Fruit fly (Drosophila melanogaster) whole organism, embryonic: ENCODE data around the gene CG2794.
A peak's percentile ranks its signal among the peaks of the same experiment; 100 is the strongest.

Source experiments
- Atf3 ChIP-seq: fragments of 200-800 bp; sonication (Bioruptor generic); optimal IDR thresholded peaks from 3 replicates; lab custom pipeline; 2016; ENCODE audit warnings: missing biosample characterization, missing genetic modification characterization
- Bteb2 ChIP-seq: fragments of 200-800 bp; sonication (Bioruptor generic); optimal IDR thresholded peaks from 2 replicates; lab custom pipeline; 2016; ENCODE audit warnings: missing biosample characterization, missing genetic modification characterization
- CG10267 ChIP-seq: fragments of 200-800 bp; sonication (Bioruptor generic); optimal IDR thresholded peaks from 2 replicates; lab custom pipeline; 2018; ENCODE audit warnings: missing biosample characterization, mild to moderate bottlenecking, missing genetic modification characterization, moderate library complexity
- CG10274 ChIP-seq: fragments of 200-800 bp; sonication (Bioruptor generic); optimal IDR thresholded peaks from 3 replicates; lab custom pipeline; 2017; ENCODE audit warnings: missing biosample characterization, mild to moderate bottlenecking, missing genetic modification characterization
- CG11695 ChIP-seq: fragments of 200-800 bp; sonication (Bioruptor generic); IDR thresholded peaks from 3 replicates; pipeline ENCODE4 v1.3.6; 2022; ENCODE audit warnings: missing biosample characterization, missing genetic modification characterization
- CG13775 ChIP-seq: fragments of 200-800 bp; sonication (Bioruptor generic); optimal IDR thresholded peaks from 3 replicates; lab custom pipeline; 2017; ENCODE audit warnings: missing biosample characterization, mild to moderate bottlenecking, missing genetic modification characterization
- CG15011 ChIP-seq: fragments of 200-800 bp; sonication (Bioruptor generic); optimal IDR thresholded peaks from 3 replicates; lab custom pipeline; 2018; ENCODE audit warnings: missing biosample characterization, mild to moderate bottlenecking, missing genetic modification characterization
- CG15601 ChIP-seq: fragments of 200-800 bp; sonication (Bioruptor generic); optimal IDR thresholded peaks from 3 replicates; lab custom pipeline; 2019; ENCODE audit warnings: missing biosample characterization, mild to moderate bottlenecking, missing genetic modification characterization, moderate library complexity
- CG2712 ChIP-seq: fragments of 200-800 bp; optimal IDR thresholded peaks from 3 replicates; lab custom pipeline; 2019; ENCODE audit warnings: missing biosample characterization, mild to moderate bottlenecking, missing genetic modification characterization, moderate library complexity
- CG3847 ChIP-seq: fragments of 200-800 bp; sonication (Bioruptor generic); IDR thresholded peaks from 2 replicates; pipeline ENCODE4 v1.3.6; 2022; ENCODE audit warnings: missing biosample characterization, missing genetic modification characterization
- CG42726 ChIP-seq: fragments of 200-800 bp; sonication (Bioruptor generic); IDR thresholded peaks from 2 replicates; pipeline ENCODE4 v1.3.6; 2022; ENCODE audit warnings: missing biosample characterization, missing genetic modification characterization; ENCODE audit not compliant: partially characterized antibody
- CG4282 ChIP-seq: fragments of 200-800 bp; sonication (Bioruptor generic); optimal IDR thresholded peaks from 2 replicates; lab custom pipeline; 2016; ENCODE audit warnings: missing biosample characterization, missing genetic modification characterization
- CG43689 ChIP-seq: fragments of 200-800 bp; sonication (Bioruptor generic); IDR thresholded peaks from 2 replicates; pipeline ENCODE4 v1.3.6; 2022; ENCODE audit warnings: missing biosample characterization, missing genetic modification characterization
- CG4854 ChIP-seq: fragments of 200-800 bp; sonication (Bioruptor generic); optimal IDR thresholded peaks from 2 replicates; lab custom pipeline; 2016; ENCODE audit warnings: missing biosample characterization, missing genetic modification characterization, inconsistent platforms
- CG7556 ChIP-seq: fragments of 200-800 bp; sonication (Bioruptor generic); optimal IDR thresholded peaks from 2 replicates; lab custom pipeline; 2017; ENCODE audit warnings: missing biosample characterization, mild to moderate bottlenecking, missing genetic modification characterization
- CG8290 ChIP-seq, 3 experiments: fragments of 200-800 bp; sonication (Bioruptor generic); optimal IDR thresholded peaks; 2 replicates each; lab custom pipeline; 2016 to 2019; ENCODE audit warnings: missing biosample characterization in 3 of 3, missing genetic modification characterization in 3 of 3, mild to moderate bottlenecking in 2 of 3, moderate library complexity in 1 of 3
- CG8359 ChIP-seq: fragments of 200-800 bp; sonication (Bioruptor generic); optimal IDR thresholded peaks from 2 replicates; lab custom pipeline; 2017; ENCODE audit warnings: missing biosample characterization, mild to moderate bottlenecking, missing genetic modification characterization, borderline replicate concordance
- CHES-1-like ChIP-seq: fragments of 200-800 bp; sonication (Bioruptor generic); optimal IDR thresholded peaks from 2 replicates; lab custom pipeline; 2016; ENCODE audit warnings: missing biosample characterization, missing genetic modification characterization
- D ChIP-seq, 2 experiments: fragments of 200-800 bp in 1 of 2; fragments of >200 bp in 1 of 2; sonication (Bioruptor generic) in 1 of 2; optimal IDR thresholded peaks; 2 replicates in 1 of 2; 3 replicates in 1 of 2; lab custom pipeline; 2017; ENCODE audit warnings: mild to moderate bottlenecking in 1 of 2, missing biosample characterization in 1 of 2, missing genetic modification characterization in 1 of 2, missing genetic modification reagents in 1 of 2
- D19A ChIP-seq: fragments of 200-800 bp; optimal IDR thresholded peaks from 3 replicates; lab custom pipeline; 2019; ENCODE audit warnings: missing biosample characterization, mild to moderate bottlenecking, missing genetic modification characterization, moderate library complexity
- D19B ChIP-seq: fragments of 200-800 bp; sonication (Bioruptor generic); optimal IDR thresholded peaks from 2 replicates; lab custom pipeline; 2017; ENCODE audit warnings: missing biosample characterization, mild to moderate bottlenecking, missing genetic modification characterization
- Dfd ChIP-seq, 2 experiments: fragments of >200 bp; optimal IDR thresholded peaks; 2 replicates each; lab custom pipeline; 2017; ENCODE audit warnings: missing biosample characterization in 2 of 2, missing genetic modification characterization in 2 of 2
- E2f2 ChIP-seq: fragments of 200-800 bp; sonication (Bioruptor generic); IDR thresholded peaks from 2 replicates; pipeline ENCODE4 v1.3.6; 2022; ENCODE audit warnings: missing biosample characterization, missing genetic modification characterization
- Gug ChIP-seq: fragments of 200-800 bp; sonication (Bioruptor generic); IDR thresholded peaks from 4 replicates; pipeline ENCODE4 v1.3.6; 2022; ENCODE audit warnings: missing biosample characterization, missing genetic modification characterization
- H15 ChIP-seq: fragments of 200-800 bp; sonication (Bioruptor generic); IDR thresholded peaks from 3 replicates; pipeline ENCODE4 v1.3.6; 2022; ENCODE audit warnings: missing biosample characterization, missing genetic modification characterization
- HLHmδ ChIP-seq: fragments of 200-800 bp; sonication (Bioruptor generic); optimal IDR thresholded peaks from 2 replicates; lab custom pipeline; 2018; ENCODE audit warnings: missing biosample characterization, mild to moderate bottlenecking, missing genetic modification characterization, moderate library complexity
- Hr78 ChIP-seq, 2 experiments: fragments of 200-800 bp in 1 of 2; fragments of >200 bp in 1 of 2; sonication (Bioruptor generic) in 1 of 2; optimal IDR thresholded peaks; 2 replicates each; lab custom pipeline; 2017 to 2019; ENCODE audit warnings: missing biosample characterization in 2 of 2, missing genetic modification characterization in 2 of 2, mild to moderate bottlenecking in 1 of 2, moderate library complexity in 1 of 2
- Mrtf ChIP-seq: fragments of 200-800 bp; sonication (Bioruptor generic); IDR thresholded peaks from 3 replicates; pipeline ENCODE4 v1.3.6; 2022; ENCODE audit warnings: missing biosample characterization, missing genetic modification characterization
- Myb ChIP-seq: fragments of 200-800 bp; sonication (Bioruptor generic); optimal IDR thresholded peaks from 2 replicates; lab custom pipeline; 2016; ENCODE audit warnings: missing biosample characterization, missing genetic modification characterization
- Optix ChIP-seq: fragments of 200-800 bp; sonication (Bioruptor generic); IDR thresholded peaks from 3 replicates; pipeline ENCODE4 v1.3.6; 2022; ENCODE audit warnings: missing biosample characterization, missing genetic modification characterization
- Sry-β ChIP-seq: fragments of 200-800 bp; sonication (Bioruptor generic); optimal IDR thresholded peaks from 2 replicates; lab custom pipeline; 2018; ENCODE audit warnings: missing biosample characterization, mild to moderate bottlenecking, missing genetic modification characterization, moderate library complexity
- Vsx1 ChIP-seq: fragments of 200-800 bp; sonication (Bioruptor generic); optimal IDR thresholded peaks from 2 replicates; lab custom pipeline; 2017; ENCODE audit warnings: missing biosample characterization, mild to moderate bottlenecking, missing genetic modification characterization, missing genetic modification reagents
- ac ChIP-seq: fragments of 200-800 bp; sonication (Bioruptor generic); optimal IDR thresholded peaks from 3 replicates; lab custom pipeline; 2017; ENCODE audit warnings: missing biosample characterization, mild to moderate bottlenecking, missing genetic modification characterization
- amos ChIP-seq: fragments of 200-800 bp; sonication (Bioruptor generic); IDR thresholded peaks from 2 replicates; pipeline ENCODE4 v1.3.6; 2022; ENCODE audit warnings: missing biosample characterization, missing genetic modification characterization; ENCODE audit not compliant: partially characterized antibody
- ap ChIP-seq: fragments of 200-800 bp; sonication (Bioruptor generic); IDR thresholded peaks from 2 replicates; pipeline ENCODE4 v1.3.6; 2022; ENCODE audit warnings: missing biosample characterization, missing genetic modification characterization
- az2 ChIP-seq: fragments of 200-800 bp; sonication (Bioruptor generic); optimal IDR thresholded peaks from 3 replicates; lab custom pipeline; 2016; ENCODE audit warnings: missing biosample characterization, missing genetic modification characterization
- dimm ChIP-seq: fragments of 200-800 bp; sonication (Bioruptor generic); IDR thresholded peaks from 2 replicates; pipeline ENCODE4 v1.3.6; 2022; ENCODE audit warnings: missing biosample characterization, missing genetic modification characterization
- dm ChIP-seq: fragments of 200-800 bp; sonication (Bioruptor generic); optimal IDR thresholded peaks from 3 replicates; lab custom pipeline; 2016; ENCODE audit warnings: missing biosample characterization, missing genetic modification characterization
- ftz-f1 ChIP-seq: fragments of 200-800 bp; sonication (Bioruptor generic); optimal IDR thresholded peaks from 2 replicates; lab custom pipeline; 2016; ENCODE audit warnings: missing biosample characterization, missing genetic modification characterization
- grn ChIP-seq: fragments of 200-800 bp; sonication (Bioruptor generic); optimal IDR thresholded peaks from 3 replicates; lab custom pipeline; 2017; ENCODE audit warnings: missing biosample characterization, missing genetic modification characterization
- gro ChIP-seq: fragments of 200-800 bp; sonication (Bioruptor generic); optimal IDR thresholded peaks from 2 replicates; lab custom pipeline; 2016; ENCODE audit warnings: missing biosample characterization, missing genetic modification characterization
- jigr1 ChIP-seq: fragments of 200-800 bp; sonication (Bioruptor generic); IDR thresholded peaks from 3 replicates; pipeline ENCODE4 v1.3.6; 2022; ENCODE audit warnings: missing biosample characterization, missing genetic modification characterization
- lilli ChIP-seq: fragments of 200-800 bp; sonication (Bioruptor generic); optimal IDR thresholded peaks from 3 replicates; lab custom pipeline; 2016; ENCODE audit warnings: missing biosample characterization, missing genetic modification characterization
- nerfin-1 ChIP-seq: fragments of 200-800 bp; sonication (Bioruptor generic); optimal IDR thresholded peaks from 3 replicates; lab custom pipeline; 2019; ENCODE audit warnings: missing biosample characterization, mild to moderate bottlenecking, missing genetic modification characterization, moderate library complexity
- oc ChIP-seq: fragments of 200-800 bp; sonication (Bioruptor generic); optimal IDR thresholded peaks from 2 replicates; lab custom pipeline; 2018; ENCODE audit warnings: missing biosample characterization, mild to moderate bottlenecking, missing genetic modification characterization, moderate library complexity
- prd ChIP-seq, 3 experiments: fragments of >200 bp in 2 of 3; fragments of 200-800 bp in 1 of 3; sonication (Bioruptor generic) in 1 of 3; optimal IDR thresholded peaks in 2 of 3; IDR thresholded peaks in 1 of 3; 2 replicates in 2 of 3; 3 replicates in 1 of 3; pipeline versions ENCODE4 v1.3.6 to Lab custom; 2017 to 2022; ENCODE audit warnings: missing biosample characterization in 1 of 3, missing genetic modification characterization in 1 of 3
- seq ChIP-seq: fragments of 200-800 bp; sonication (Bioruptor generic); IDR thresholded peaks from 2 replicates; pipeline ENCODE4 v1.3.6; 2022; ENCODE audit warnings: missing biosample characterization, missing genetic modification characterization
- slbo ChIP-seq: fragments of 200-800 bp; sonication (Bioruptor generic); IDR thresholded peaks from 2 replicates; pipeline ENCODE4 v1.3.6; 2022; ENCODE audit warnings: missing biosample characterization, missing genetic modification characterization
- tx ChIP-seq: fragments of 200-800 bp; sonication (Bioruptor generic); optimal IDR thresholded peaks from 2 replicates; lab custom pipeline; 2016; ENCODE audit warnings: missing biosample characterization, missing genetic modification characterization

CG2794 gene

dm6 chr2L:544444-545179, 19.4 kb upstream of the CG2794 start, which contains the start of the genes Spp and nAChRbeta3 (continued):
- TF ChIP-seq CG13775, result no peak
- TF ChIP-seq seq, result no peak
- TF ChIP-seq dimm, result no peak
- TF ChIP-seq Hr78 (GFP tag; optimal IDR thresholded peaks at IDR 0.05; lab: Kevin White, UChicago), result no peak
- TF ChIP-seq Mrtf (GFP tag; lab: Robert Waterston, UW), result no peak
- TF ChIP-seq CG7556, result no peak
- no peak for TF ChIP-seq Vsx1 (GFP tag; lab: Kevin White, UChicago)
- TF ChIP-seq tx (GFP tag; lab: Kevin White, UChicago), result no peak
- no peak for TF ChIP-seq CG43689 (GFP tag; lab: Robert Waterston, UW)
- TF ChIP-seq CG15601 (tag; lab: Kevin White, UChicago), result no peak
- no peak for TF ChIP-seq D (optimal IDR thresholded peaks at IDR 0.05; lab: Kevin White, UChicago)
- TF ChIP-seq D (GFP tag; optimal IDR thresholded peaks at IDR 0.05; lab: Kevin White, UChicago), result no peak
- no peak for TF ChIP-seq CG10274 (GFP tag; lab: Kevin White, UChicago)
- TF ChIP-seq ac (GFP tag; lab: Kevin White, UChicago), result no peak
- TF ChIP-seq Dfd (GFP tag; optimal IDR thresholded peaks at IDR 0.05; lab: Kevin White, UChicago), result no peak
- TF ChIP-seq CHES-1-like (GFP tag; lab: Kevin White, UChicago), result no peak
- peak; percentile 32 for TF ChIP-seq dm
- peak; percentile 98 for TF ChIP-seq Myb (GFP tag; lab: Kevin White, UChicago)
- TF ChIP-seq CG11695 (GFP tag; lab: Robert Waterston, UW), result no peak
- peak; percentile 74 for TF ChIP-seq E2f2 (GFP tag; lab: Robert Waterston, UW)
- no peak for TF ChIP-seq D19B (GFP tag; lab: Kevin White, UChicago)
- no peak for TF ChIP-seq nerfin-1 (tag; lab: Kevin White, UChicago)
- TF ChIP-seq oc (tag; lab: Kevin White, UChicago), result no peak
- TF ChIP-seq Gug, result no peak
- TF ChIP-seq CG4282 (GFP tag; lab: Kevin White, UChicago), result no peak
- TF ChIP-seq HLHmδ (GFP tag; lab: Kevin White, UChicago), result no peak
- TF ChIP-seq CG10267, result no peak
- no peak for TF ChIP-seq Sry-β (GFP tag; lab: Kevin White, UChicago)
- no peak for TF ChIP-seq ap (GFP tag; lab: Robert Waterston, UW)
- no peak for TF ChIP-seq prd (optimal IDR thresholded peaks at IDR 0.05; lab: Kevin White, UChicago)
- TF ChIP-seq prd (GFP tag; IDR thresholded peaks at IDR 0.05; lab: Robert Waterston, UW), result no peak
- TF ChIP-seq CG8359 (GFP tag; lab: Kevin White, UChicago), result no peak
- TF ChIP-seq az2 (GFP tag; lab: Kevin White, UChicago), result no peak
- no peak for TF ChIP-seq CG3847 (GFP tag; lab: Robert Waterston, UW)
- no peak for TF ChIP-seq slbo (GFP tag; lab: Robert Waterston, UW)
- no peak for TF ChIP-seq CG15011 (GFP tag; lab: Kevin White, UChicago)
- TF ChIP-seq Optix (GFP tag; lab: Robert Waterston, UW), result no peak
- no peak for TF ChIP-seq CG4854 (GFP tag; lab: Kevin White, UChicago)
- TF ChIP-seq D19A (tag; lab: Kevin White, UChicago), result no peak
- TF ChIP-seq gro, result no peak
- TF ChIP-seq Atf3 (GFP tag; lab: Kevin White, UChicago), result no peak
- no peak for TF ChIP-seq CG8290 (GFP tag; optimal IDR thresholded peaks at IDR 0.05; lab: Kevin White, UChicago)
- no peak for TF ChIP-seq CG8290 (tag; optimal IDR thresholded peaks at IDR 0.05; lab: Kevin White, UChicago)
- TF ChIP-seq lilli (GFP tag; lab: Kevin White, UChicago), result no peak
- TF ChIP-seq amos (GFP tag; lab: Robert Waterston, UW), result peak; percentile 69; the same call in 1 of the 2 replicates
- no peak for TF ChIP-seq ftz-f1 (GFP tag; lab: Kevin White, UChicago)
- no peak for TF ChIP-seq Bteb2
- no peak for TF ChIP-seq H15 (GFP tag; lab: Robert Waterston, UW)
- TF ChIP-seq CG42726, result no peak
- TF ChIP-seq CG2712 (tag; lab: Kevin White, UChicago), result no peak
- no peak for TF ChIP-seq grn (GFP tag; lab: Kevin White, UChicago)
- TF ChIP-seq jigr1 (GFP tag; lab: Robert Waterston, UW), result no peak
